Fruit fly (Drosophila melanogaster) ovary, adult (tissue): Measurements from ENCODE around the gene CG13110.

Source experiments
- CG17801 ChIP-seq: fragments of 200-800 bp; optimal IDR thresholded peaks from 2 replicates; lab custom pipeline; 2019; ENCODE audit warnings: missing biosample characterization, mild to moderate bottlenecking, missing genetic modification characterization, moderate library complexity; ENCODE audit not compliant: partially characterized antibody

Gene CG13110

dm6 chr2L:9350170-9350569 lies at the start of gene CG13110:
Gene CG13110 (plus strand): TSS chr2L:9350470.
- no peak for TF ChIP-seq CG17801

DNA sequence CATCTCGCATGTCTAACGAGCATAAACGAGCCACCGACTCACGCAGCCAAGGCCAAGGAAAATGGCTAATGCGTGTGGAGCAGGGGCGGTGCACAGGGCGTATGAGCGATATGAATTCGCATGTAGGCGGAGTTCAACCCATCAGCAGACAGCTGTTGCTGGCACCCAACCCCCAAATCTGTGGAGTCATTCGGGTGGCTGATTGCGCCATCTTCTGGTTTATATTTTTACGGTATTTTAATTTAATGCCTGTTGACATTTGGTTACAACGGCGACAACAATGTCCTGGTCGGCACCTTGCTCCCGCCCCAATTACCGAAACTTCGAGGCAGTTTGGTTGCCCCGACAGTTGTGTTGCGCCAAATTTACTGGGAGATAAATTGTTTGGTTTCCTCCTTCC lies 29.2 kb upstream of the CG13110 start:
- TF ChIP-seq CG17801: no peak

- TF ChIP-seq CG17801: no peak
Observed at dm6 chr2L:9327444-9327843, 22.8 kb upstream of the CG13110 start, which contains the start of gene CG17005. Gene CG17005 (plus strand): TSS chr2L:9327744.

DNA sequence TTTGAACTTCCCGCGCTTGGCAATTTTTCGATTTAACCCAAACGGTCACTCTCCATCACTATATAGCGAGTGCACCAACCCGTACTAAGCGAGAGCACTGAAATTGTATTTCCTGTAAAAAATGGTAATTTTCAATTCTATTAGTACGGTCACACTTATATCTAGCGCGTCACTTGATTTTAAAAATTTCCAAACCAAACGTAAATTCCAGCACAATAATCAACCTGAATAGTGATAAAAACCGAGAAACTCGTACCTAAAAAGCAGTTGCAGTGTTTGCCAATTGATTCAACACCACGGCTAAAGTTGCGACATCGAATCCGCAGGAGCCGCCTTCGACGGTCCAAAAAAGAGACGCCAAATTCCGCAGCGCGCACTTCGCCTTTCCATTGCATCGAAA lies 19.6 kb upstream of the CG13110 start, which contains the start of gene Cks30A:
Gene Cks30A, plus strand, starts transcription at position 136 of the 400 bp plus-strand sequence.
- TF ChIP-seq CG17801: no peak

DNA sequence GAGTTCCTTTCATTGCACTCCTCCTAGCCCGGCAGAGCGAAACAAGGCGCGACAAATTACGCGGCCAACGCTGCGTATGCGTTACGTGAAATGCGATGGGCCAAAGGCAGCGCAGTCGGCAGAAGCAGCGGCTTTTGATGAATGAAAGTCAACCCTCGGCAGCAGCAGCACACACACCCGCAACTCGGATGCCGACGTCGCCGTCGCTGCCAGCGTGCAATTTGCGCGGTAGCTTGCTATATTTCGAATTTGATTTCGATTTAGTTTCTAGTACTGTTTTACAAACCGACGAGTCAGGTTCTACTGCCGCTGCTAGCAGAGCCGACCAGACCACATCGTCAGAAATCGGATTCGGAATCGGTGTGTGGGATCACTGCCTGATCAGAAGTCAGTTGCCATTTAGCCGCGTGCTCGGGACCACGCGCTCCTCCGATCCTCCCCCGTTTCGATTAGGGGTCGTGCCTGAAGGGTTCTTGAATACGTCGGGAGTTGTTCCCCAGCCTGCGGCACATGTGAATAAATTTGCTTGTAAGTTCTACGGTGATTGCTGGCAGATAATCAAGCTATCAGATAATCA lies 16.9 kb upstream of the CG13110 start, which contains the start of gene Eaat1:
Gene Eaat1, plus strand, starts transcription at position 268 of the 577 bp plus-strand sequence.
- no peak for TF ChIP-seq CG17801

DNA sequence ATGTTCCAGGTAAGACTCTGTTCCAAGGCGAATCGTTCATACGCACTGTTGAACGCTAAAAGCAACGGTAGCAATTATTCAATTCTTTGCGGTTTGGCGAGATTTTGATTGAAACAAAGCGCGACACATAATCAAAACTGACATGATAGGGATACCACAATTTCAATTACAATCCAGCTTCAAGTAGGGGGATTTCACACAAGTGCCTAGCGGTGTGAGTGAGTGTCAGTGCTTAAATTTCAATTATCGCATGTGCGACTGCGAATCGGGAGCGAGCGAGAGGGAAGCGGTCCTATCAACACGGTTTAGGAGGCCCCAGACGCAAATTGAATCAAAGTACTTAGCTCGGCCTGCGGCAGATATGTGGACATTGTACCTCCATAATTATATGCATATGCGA lies 11.4 kb upstream of the CG13110 start:
- TF ChIP-seq CG17801: no peak

DNA sequence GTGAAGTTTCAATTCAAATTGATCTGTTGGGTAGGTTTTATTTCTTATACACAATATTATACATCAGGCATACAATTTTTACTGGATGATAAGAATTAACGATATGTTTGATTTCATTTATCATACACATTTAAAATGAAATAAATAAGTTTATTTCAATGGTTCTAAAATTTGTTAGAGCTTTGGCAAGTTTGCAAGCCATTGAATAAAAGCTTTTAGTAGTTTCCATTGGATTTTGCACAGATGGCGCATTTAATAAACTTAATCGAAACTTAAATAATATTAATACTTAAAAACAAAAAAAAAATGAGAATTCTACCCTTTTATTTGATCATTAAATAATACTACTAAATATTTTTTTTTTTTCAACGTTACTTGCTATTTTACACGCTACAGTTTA lies 8.3 kb upstream of the CG13110 start:
- TF ChIP-seq CG17801: no peak

dm6 chr2L:9342532-9342931 lies 7.7 kb upstream of the CG13110 start, which contains the start of gene CG3748:
Gene CG3748 (plus strand): TSS chr2L:9342832.
- TF ChIP-seq CG17801: no peak

DNA sequence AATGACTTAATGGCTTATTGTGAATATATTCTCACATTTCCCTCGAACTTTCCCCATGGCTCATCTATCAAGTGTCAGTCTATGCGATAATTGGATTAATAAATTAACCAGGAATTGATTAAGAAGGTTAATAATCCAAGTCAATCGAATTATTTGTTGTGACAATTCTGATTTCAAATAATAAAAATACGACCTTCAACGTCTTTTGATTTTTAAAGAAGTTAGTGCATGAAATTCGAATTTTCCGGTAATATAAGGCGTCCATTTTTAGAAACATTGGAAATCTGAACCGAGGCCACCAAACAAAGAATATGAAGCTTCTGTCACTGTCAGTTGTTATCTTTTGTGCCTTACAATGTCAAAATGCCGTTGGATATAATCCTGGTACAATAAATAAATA lies 1.0 kb upstream of the CG13110 start, which contains the start of gene CG43350:
Gene CG43350, plus strand, starts transcription at position 301 of the 400 bp plus-strand sequence.
- TF ChIP-seq CG17801: no peak

dm6 chr2L:9367340-9367739 lies 17.1 kb downstream of the CG13110 start, which contains the start of gene CG34181:
Gene CG34181 (plus strand): TSS chr2L:9367640.
- TF ChIP-seq CG17801: no peak

dm6 chr2L:9369724-9370123 lies 19.5 kb downstream of the CG13110 start:
- TF ChIP-seq CG17801: no peak

- TF ChIP-seq CG17801: no peak
Observed at dm6 chr2L:9377789-9378188, 27.5 kb downstream of the CG13110 start.

- no peak for TF ChIP-seq CG17801
Observed at dm6 chr2L:9386270-9386669, 36.0 kb downstream of the CG13110 start.

dm6 chr2L:9387240-9387672 lies 37.0 kb downstream of the CG13110 start, which contains the start of gene Aldh:
Gene Aldh (plus strand): TSS chr2L:9387389.
- peak; percentile 81 for TF ChIP-seq CG17801

- peak; percentile 80 for TF ChIP-seq CG17801
Observed at dm6 chr2L:9388013-9388605, 37.8 kb downstream of the CG13110 start.

DNA sequence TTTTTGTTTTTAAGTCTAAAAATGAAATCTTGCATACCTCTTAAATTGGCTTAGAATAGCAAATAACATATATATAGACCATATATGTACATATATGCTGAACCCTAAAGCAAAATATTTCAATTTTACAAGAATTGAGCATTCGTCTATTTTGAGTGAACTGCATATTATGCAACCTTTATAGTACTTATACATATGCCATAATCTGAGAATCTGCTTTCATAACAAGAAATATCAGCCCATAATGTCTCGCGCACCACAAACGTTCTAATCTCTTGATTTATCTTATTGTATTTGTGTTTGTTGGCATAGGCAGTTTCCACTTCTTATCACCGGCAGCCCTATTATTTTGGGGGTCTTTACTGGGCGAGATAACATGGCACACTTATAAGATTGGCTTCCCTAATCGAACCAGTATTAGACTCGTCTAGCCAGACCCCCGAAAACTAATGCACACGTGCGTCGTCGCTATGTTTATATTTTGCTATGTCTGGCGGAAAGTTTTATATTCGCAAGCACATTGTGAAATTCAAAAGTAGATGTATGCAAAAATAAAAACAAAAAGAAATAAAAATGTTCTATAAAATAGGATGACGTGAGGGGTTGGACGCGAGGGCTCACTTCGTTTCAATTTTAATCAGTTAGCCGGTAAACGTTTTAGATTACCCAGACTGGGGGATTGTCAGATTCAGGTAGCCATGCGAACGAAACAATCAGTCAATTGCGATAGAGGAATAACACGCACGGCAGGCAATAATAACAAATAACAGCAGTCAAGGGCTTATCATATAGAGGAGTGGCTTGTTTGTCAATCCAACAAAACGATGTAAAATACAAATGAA lies 38.9 kb downstream of the CG13110 start:
- TF ChIP-seq CG17801: no peak

dm6 chr2L:9396396-9396795 lies 46.1 kb downstream of the CG13110 start:
- TF ChIP-seq CG17801: no peak
